Worm (Caenorhabditis elegans) whole organism, mixed stage, embryonic: ENCODE data around the gene M03A1.8.

Source experiments
- M03D4.4 ChIP-seq: sonication (generic microtip); optimal IDR thresholded peaks from 2 replicates; lab custom pipeline; 2017; ENCODE audit warnings: mild to moderate bottlenecking, missing genetic modification characterization, missing compliant biosample characterization
- bed-3 ChIP-seq: fragments of 200-800 bp; sonication (Bioruptor generic); optimal IDR thresholded peaks from 3 replicates; lab custom pipeline; 2018; ENCODE audit warnings: mild to moderate bottlenecking, missing genetic modification characterization, moderate library complexity, missing compliant biosample characterization
- blmp-1 ChIP-seq: fragments of 150-350 bp; optimal IDR thresholded peaks from 2 replicates; lab custom pipeline; 2014; ENCODE audit warnings: missing biosample characterization, missing genetic modification characterization
- ceh-83 ChIP-seq: fragments of 200-800 bp; sonication (Bioruptor generic); optimal IDR thresholded peaks from 2 replicates; lab custom pipeline; 2018; ENCODE audit warnings: mild to moderate bottlenecking, missing genetic modification characterization, missing compliant biosample characterization
- ces-1 ChIP-seq: fragments of 150-350 bp; optimal IDR thresholded peaks from 2 replicates; lab custom pipeline; 2014; ENCODE audit warnings: missing biosample characterization, missing genetic modification reagents, missing genetic modification characterization
- cnd-1 ChIP-seq: fragments of 200-800 bp; sonication (Bioruptor generic); optimal IDR thresholded peaks from 2 replicates; lab custom pipeline; 2018; ENCODE audit warnings: mild to moderate bottlenecking, missing genetic modification characterization, missing compliant biosample characterization
- drap-1 ChIP-seq: fragments of 200-800 bp; sonication (Bioruptor generic); optimal IDR thresholded peaks from 3 replicates; lab custom pipeline; 2018; ENCODE audit warnings: mild to moderate bottlenecking, missing genetic modification characterization, missing compliant biosample characterization
- elt-1 ChIP-seq: sonication (generic microtip); optimal IDR thresholded peaks from 2 replicates; lab custom pipeline; 2017; ENCODE audit warnings: missing genetic modification characterization, mild to moderate bottlenecking, missing compliant biosample characterization, antibody characterized with exemption, moderate library complexity, borderline replicate concordance; ENCODE audit not compliant: insufficient read depth
- hlh-1 ChIP-seq: fragments of 150-350 bp; optimal IDR thresholded peaks from 2 replicates; lab custom pipeline; 2014; ENCODE audit warnings: missing biosample characterization, missing genetic modification reagents, missing genetic modification characterization
- lsy-2 ChIP-seq: fragments of 150-350 bp; optimal IDR thresholded peaks from 2 replicates; lab custom pipeline; 2014; ENCODE audit warnings: missing biosample characterization, missing genetic modification characterization
- mab-5 ChIP-seq: fragments of 150-350 bp; optimal IDR thresholded peaks from 2 replicates; lab custom pipeline; 2014; ENCODE audit warnings: missing biosample characterization, missing genetic modification characterization
- mep-1 ChIP-seq: fragments of 150-350 bp; optimal IDR thresholded peaks from 2 replicates; lab custom pipeline; 2017; ENCODE audit warnings: missing biosample characterization, missing genetic modification reagents, missing genetic modification characterization, inconsistent platforms
- mls-2 ChIP-seq: sonication (generic microtip); optimal IDR thresholded peaks from 2 replicates; lab custom pipeline; 2016; ENCODE audit warnings: mild to moderate bottlenecking, missing genetic modification characterization, moderate library complexity, missing compliant biosample characterization
- nhr-2 ChIP-seq: fragments of 150-350 bp; optimal IDR thresholded peaks from 2 replicates; lab custom pipeline; 2014; ENCODE audit warnings: missing biosample characterization, missing genetic modification characterization
- nhr-237 ChIP-seq: fragments of 150-350 bp; optimal IDR thresholded peaks from 2 replicates; lab custom pipeline; 2014; ENCODE audit warnings: missing biosample characterization, missing genetic modification characterization
- nhr-76 ChIP-seq: sonication (generic microtip); optimal IDR thresholded peaks from 2 replicates; lab custom pipeline; 2017; ENCODE audit warnings: missing biosample characterization, missing genetic modification characterization
- sem-2 ChIP-seq: fragments of 200-800 bp; sonication (Bioruptor generic); optimal IDR thresholded peaks from 2 replicates; lab custom pipeline; 2018; ENCODE audit warnings: mild to moderate bottlenecking, missing genetic modification characterization, missing compliant biosample characterization
- sptf-1 ChIP-seq: sonication (generic microtip); optimal IDR thresholded peaks from 2 replicates; lab custom pipeline; 2017; ENCODE audit warnings: mild to moderate bottlenecking, missing genetic modification characterization, moderate library complexity, missing compliant biosample characterization
- tbx-8 ChIP-seq: fragments of 200-800 bp; sonication (Bioruptor generic); optimal IDR thresholded peaks from 2 replicates; lab custom pipeline; 2018; ENCODE audit warnings: mild to moderate bottlenecking, missing genetic modification characterization, moderate library complexity, missing compliant biosample characterization
- unc-120 ChIP-seq: sonication (generic microtip); optimal IDR thresholded peaks from 2 replicates; lab custom pipeline; 2017; ENCODE audit warnings: missing genetic modification characterization, missing compliant biosample characterization; ENCODE audit not compliant: poor library complexity, severe bottlenecking
- unc-62 ChIP-seq: fragments of 150-350 bp; optimal IDR thresholded peaks from 2 replicates; lab custom pipeline; 2014; ENCODE audit warnings: missing biosample characterization, missing genetic modification reagents, missing genetic modification characterization
- zip-8 ChIP-seq: fragments of 150-350 bp; optimal IDR thresholded peaks from 2 replicates; lab custom pipeline; 2014; ENCODE audit warnings: missing biosample characterization, missing genetic modification characterization

M03A1.8 gene

DNA sequence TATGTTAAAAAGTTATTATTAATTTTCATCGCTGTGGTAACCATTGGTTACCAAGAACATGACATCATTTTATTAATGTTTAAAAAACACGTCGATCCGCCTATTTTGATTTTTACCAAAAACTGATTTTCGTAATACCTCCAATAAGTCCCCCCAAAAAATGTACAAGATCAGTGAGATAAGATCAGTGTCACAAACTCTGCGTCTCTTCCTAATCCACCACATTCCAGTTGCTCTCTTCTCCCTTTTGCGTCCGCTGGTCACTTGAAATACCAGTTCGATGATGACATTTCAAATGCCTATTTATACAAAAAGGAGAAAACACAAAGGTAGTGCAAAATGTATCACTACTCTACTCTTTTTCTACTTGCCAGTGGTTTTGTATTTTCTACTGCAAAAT is at the start of gene M03A1.8:
Gene M03A1.8 (plus strand): TSS at position 269 of the 400 bp plus-strand sequence.
- TF ChIP-seq mab-5 (tag; lab: Kevin White, UChicago) (no peak), mep-1 (tag; lab: Kevin White, UChicago) (no peak), ceh-83 (GFP tag; lab: Kevin White, UChicago) (no peak), elt-1 (tag; lab: Kevin White, UChicago) (peak; percentile 61), unc-120 (tag; lab: Kevin White, UChicago) (no peak), lsy-2 (no peak)

DNA sequence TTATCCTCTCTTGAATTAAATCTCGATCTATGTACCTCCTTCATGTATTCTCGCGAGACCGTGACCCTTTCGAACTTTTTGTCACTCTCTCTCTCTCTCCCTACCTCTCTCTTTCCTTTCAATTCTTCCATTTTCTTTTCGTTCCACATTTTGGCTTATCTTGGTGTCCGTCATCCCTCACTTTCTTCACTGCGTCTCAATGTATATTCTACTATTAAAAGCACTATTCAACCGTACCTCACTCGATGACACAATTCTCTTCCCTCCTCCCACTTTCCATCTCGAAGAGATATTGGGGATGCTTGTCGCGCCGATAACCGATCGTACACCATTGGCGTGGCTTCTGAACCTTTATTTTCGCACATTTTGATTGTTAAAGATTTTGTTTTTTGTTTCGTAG is 49.5 kb upstream of the M03A1.8 start:
- no peak for TF ChIP-seq bed-3 (GFP tag; lab: Kevin White, UChicago)
- peak; percentile 66 for TF ChIP-seq blmp-1 (tag; lab: Kevin White, UChicago)

- no peak for TF ChIP-seq cnd-1 (tag; lab: Kevin White, UChicago)
Measured at ce11 chrII:4511911-4512310, 48.2 kb upstream of the M03A1.8 start, which contains the start of gene cyp-23A1. TSS of gene cyp-23A1 (plus strand) at chrII:4512211.

DNA sequence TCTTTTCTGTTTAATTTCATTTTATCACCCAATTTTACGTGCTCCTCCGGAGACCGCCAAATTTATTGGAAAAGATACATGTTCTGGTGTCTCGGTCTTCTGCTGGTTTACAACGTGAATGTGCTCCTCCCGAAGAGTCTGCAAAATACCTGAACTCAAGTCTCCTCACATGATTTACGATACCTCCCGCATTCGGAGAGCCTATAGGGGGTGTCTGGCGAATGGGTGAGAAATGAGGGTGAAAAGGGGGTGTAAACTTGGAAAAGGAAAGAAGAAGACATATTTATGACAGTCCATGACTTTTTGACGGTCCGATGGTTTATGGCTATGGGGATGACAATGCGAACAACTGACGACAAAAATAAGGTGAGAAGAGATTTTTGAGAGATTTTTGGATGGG is 43.8 kb upstream of the M03A1.8 start:
- TF ChIP-seq M03D4.4 (tag; lab: Kevin White, UChicago) = peak; percentile 5
- TF ChIP-seq nhr-2 (tag; lab: Kevin White, UChicago) = peak; percentile 12
- TF ChIP-seq unc-62 (GFP tag; lab: Kevin White, UChicago) = peak; percentile 79
- no peak for TF ChIP-seq bed-3 (GFP tag; lab: Kevin White, UChicago)
- peak; percentile 90 for TF ChIP-seq unc-120 (tag; lab: Kevin White, UChicago)
- no peak for TF ChIP-seq blmp-1 (tag; lab: Kevin White, UChicago)
- no peak for TF ChIP-seq tbx-8
- peak; percentile 99 for TF ChIP-seq hlh-1 (tag; lab: Kevin White, UChicago)
- TF ChIP-seq sem-2 (GFP tag; lab: Kevin White, UChicago) = no peak

- TF ChIP-seq hlh-1 (tag; lab: Kevin White, UChicago) (peak; percentile 95), drap-1 (GFP tag; lab: Kevin White, UChicago) (no peak), nhr-76 (tag; lab: Kevin White, UChicago) (no peak), lsy-2 (peak; percentile 14)
Measured at ce11 chrII:4517254-4517653, 42.9 kb upstream of the M03A1.8 start.

DNA sequence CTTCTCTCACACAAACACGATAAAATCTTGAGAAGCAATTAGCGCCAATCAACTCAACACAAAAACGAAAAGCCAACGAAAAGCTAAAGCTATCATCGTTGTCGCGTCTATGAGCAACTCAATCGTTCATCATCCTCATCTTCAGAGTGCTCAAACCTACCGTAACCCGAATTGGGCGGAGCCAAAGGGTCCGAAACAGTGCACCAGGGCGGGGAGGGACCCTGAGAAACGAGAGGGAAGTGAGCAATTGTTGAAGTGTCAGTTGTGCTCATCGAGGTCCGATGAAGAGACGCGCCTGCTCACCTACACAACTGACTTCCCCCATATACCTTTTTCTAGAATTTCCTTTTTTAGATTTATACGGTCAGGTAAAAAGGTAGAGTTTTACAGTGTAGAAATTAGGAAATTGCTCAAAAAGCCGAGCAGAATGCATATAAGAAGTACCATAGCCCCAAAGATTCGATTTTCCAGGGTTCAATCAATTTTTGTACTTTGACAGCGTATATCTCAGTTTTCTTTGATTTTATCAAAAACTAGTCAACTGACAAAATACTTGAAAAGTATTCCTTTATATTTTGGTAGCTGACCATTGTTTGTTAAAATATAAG is 41.7 kb upstream of the M03A1.8 start, which contains the start of gene hlh-1:
Gene hlh-1 (plus strand): TSS at position 275 of the 608 bp plus-strand sequence.
- no peak for TF ChIP-seq drap-1 (GFP tag; lab: Kevin White, UChicago)
- no peak for TF ChIP-seq mls-2
- TF ChIP-seq unc-62 (GFP tag; lab: Kevin White, UChicago) = peak; percentile 83
- TF ChIP-seq zip-8 (tag; lab: Kevin White, UChicago) = no peak
- TF ChIP-seq tbx-8 = no peak
- TF ChIP-seq hlh-1 (tag; lab: Kevin White, UChicago) = peak; percentile 100
- peak; percentile 12 for TF ChIP-seq sptf-1 (tag; lab: Kevin White, UChicago)
- no peak for TF ChIP-seq bed-3 (GFP tag; lab: Kevin White, UChicago)
- TF ChIP-seq M03D4.4 (tag; lab: Kevin White, UChicago) = no peak
- TF ChIP-seq nhr-237 = no peak
- TF ChIP-seq ces-1 = no peak
- peak; percentile 100 for TF ChIP-seq unc-120 (tag; lab: Kevin White, UChicago)
- TF ChIP-seq sem-2 (GFP tag; lab: Kevin White, UChicago) = no peak
- peak; percentile 89 for TF ChIP-seq lsy-2

DNA sequence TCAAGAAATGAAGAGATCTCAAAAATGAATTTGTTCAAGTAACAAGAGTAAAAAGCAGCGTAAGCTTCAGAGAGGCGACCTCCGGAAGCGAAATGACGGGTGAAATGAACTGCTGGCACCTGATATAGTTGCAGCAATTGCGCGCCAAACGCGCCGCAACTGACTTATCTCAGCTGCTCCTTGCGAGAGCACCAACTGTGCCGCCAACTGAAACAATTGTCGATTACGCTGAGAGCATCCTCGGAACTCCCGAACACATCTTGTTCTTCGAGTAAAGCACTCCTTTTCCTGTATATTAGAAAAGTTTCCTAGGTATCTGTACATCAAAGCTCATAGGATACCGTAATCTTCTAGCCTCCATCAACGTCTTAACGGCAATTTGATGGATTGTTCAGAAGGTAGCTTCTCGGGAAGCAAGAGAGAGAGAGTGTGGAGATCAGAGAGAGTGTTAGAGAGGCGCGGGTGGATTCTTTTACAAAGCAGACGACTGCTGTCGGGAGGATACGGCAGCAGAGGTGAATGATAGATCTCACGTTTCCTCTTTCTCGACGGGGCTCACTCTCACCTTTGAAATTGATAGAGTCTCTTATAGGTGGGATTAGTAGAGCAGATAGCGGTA is 40.1 kb upstream of the M03A1.8 start:
- TF ChIP-seq unc-120 (tag; lab: Kevin White, UChicago) (peak; percentile 89), hlh-1 (tag; lab: Kevin White, UChicago) (peak; percentile 100), nhr-237 (no peak), unc-62 (GFP tag; lab: Kevin White, UChicago) (peak; percentile 62)
